Worm (Caenorhabditis elegans) whole organism, L4 larva: Measurements from ENCODE around the gene K08A2.2.

Experiments
- F10B5.3 ChIP-seq: sonication (generic microtip); optimal IDR thresholded peaks from 2 replicates; lab custom pipeline; 2016; ENCODE audit warnings: mild to moderate bottlenecking, missing genetic modification characterization, missing compliant biosample characterization
- F26F4.8 ChIP-seq: fragments of 200-800 bp; sonication (Bioruptor generic); conservative IDR thresholded peaks from 2 replicates; pipeline ENCODE4 v1.3.6; 2022; ENCODE audit warnings: missing genetic modification characterization, missing compliant biosample characterization
- F44E2.7 ChIP-seq: fragments of 200-800 bp; sonication (Bioruptor generic); IDR thresholded peaks from 2 replicates; pipeline ENCODE4 v2.1.2; 2022; ENCODE audit warnings: missing genetic modification characterization, missing compliant biosample characterization
- F49E8.2 ChIP-seq: sonication (generic microtip); optimal IDR thresholded peaks from 2 replicates; lab custom pipeline; 2016; ENCODE audit warnings: missing compliant biosample characterization, mild to moderate bottlenecking, missing genetic modification characterization, borderline replicate concordance
- T20F7.1 ChIP-seq: fragments of 200-800 bp; sonication (Bioruptor generic); optimal IDR thresholded peaks from 2 replicates; lab custom pipeline; 2018; ENCODE audit warnings: mild to moderate bottlenecking, missing genetic modification characterization, missing compliant biosample characterization
- T26A8.4 ChIP-seq: fragments of 200-800 bp; sonication (Bioruptor generic); IDR thresholded peaks from 2 replicates; pipeline ENCODE4 v1.3.6; 2022; ENCODE audit warnings: missing genetic modification characterization, missing compliant biosample characterization
- Y5F2A.4 ChIP-seq: fragments of 200-800 bp; sonication (Bioruptor generic); optimal IDR thresholded peaks from 2 replicates; lab custom pipeline; 2018; ENCODE audit warnings: mild to moderate bottlenecking, missing genetic modification characterization, missing compliant biosample characterization
- Y75B8A.6 ChIP-seq: fragments of 200-800 bp; sonication (Bioruptor generic); IDR thresholded peaks from 2 replicates; pipeline ENCODE4 v1.3.6; 2022; ENCODE audit warnings: missing genetic modification reagents, missing genetic modification characterization, missing compliant biosample characterization
- aha-1 ChIP-seq: fragments of 150-350 bp; peaks from one replicate; lab custom pipeline; 2014; ENCODE audit warnings: missing biosample characterization, missing genetic modification characterization
- aly-2 ChIP-seq: sonication (generic microtip); optimal IDR thresholded peaks from 2 replicates; lab custom pipeline; 2018; ENCODE audit warnings: missing biosample characterization, missing genetic modification characterization
- ceh-20 ChIP-seq: fragments of 200-800 bp; sonication (Bioruptor generic); IDR thresholded peaks from 2 replicates; pipeline ENCODE4 v1.3.6; 2022; ENCODE audit warnings: missing genetic modification reagents, missing genetic modification characterization, missing compliant biosample characterization
- ceh-32 ChIP-seq: sonication (generic microtip); optimal IDR thresholded peaks from 2 replicates; lab custom pipeline; 2016; ENCODE audit warnings: mild to moderate bottlenecking, missing genetic modification characterization, missing compliant biosample characterization; ENCODE audit not compliant: poor library complexity
- ceh-44 ChIP-seq: fragments of 200-800 bp; sonication (Bioruptor generic); IDR thresholded peaks from 2 replicates; pipeline ENCODE4 v1.3.6; 2022; ENCODE audit warnings: missing genetic modification reagents, missing genetic modification characterization, missing compliant biosample characterization
- ceh-62 ChIP-seq: sonication (generic microtip); optimal IDR thresholded peaks from 2 replicates; lab custom pipeline; 2017; ENCODE audit warnings: missing biosample characterization, missing genetic modification characterization
- ceh-82 ChIP-seq: sonication (generic microtip); optimal IDR thresholded peaks from 2 replicates; lab custom pipeline; 2017; ENCODE audit warnings: missing biosample characterization, missing genetic modification characterization
- ces-1 ChIP-seq: fragments of 150-350 bp; sonication (generic microtip); optimal IDR thresholded peaks from 4 replicates; lab custom pipeline; 2014; ENCODE audit warnings: missing biosample characterization, missing genetic modification reagents, missing genetic modification characterization
- cey-2 ChIP-seq: sonication (generic microtip); optimal IDR thresholded peaks from 3 replicates; lab custom pipeline; 2017; ENCODE audit warnings: missing genetic modification characterization, mild to moderate bottlenecking, missing compliant biosample characterization, antibody characterized with exemption, borderline replicate concordance; ENCODE audit not compliant: insufficient read depth
- daf-19 ChIP-seq: fragments of 200-800 bp; sonication (Bioruptor generic); conservative IDR thresholded peaks from 2 replicates; pipeline ENCODE4 v1.3.6; 2022; ENCODE audit warnings: missing genetic modification characterization, missing compliant biosample characterization
- dmd-6 ChIP-seq: fragments of 200-800 bp; sonication (Bioruptor generic); IDR thresholded peaks from 2 replicates; pipeline ENCODE4 v1.3.6; 2022; ENCODE audit warnings: missing genetic modification reagents, missing genetic modification characterization, missing compliant biosample characterization
- dmd-9 ChIP-seq: fragments of 200-800 bp; sonication (Bioruptor generic); IDR thresholded peaks from 2 replicates; pipeline ENCODE4 v1.3.6; 2022; ENCODE audit warnings: missing genetic modification reagents, missing genetic modification characterization, missing compliant biosample characterization
- dpl-1 ChIP-seq: fragments of 150-350 bp; optimal IDR thresholded peaks from 2 replicates; lab custom pipeline; 2014; ENCODE audit warnings: missing biosample characterization, missing genetic modification reagents, missing genetic modification characterization
- duxl-1 ChIP-seq: sonication (generic microtip); optimal IDR thresholded peaks from 2 replicates; lab custom pipeline; 2016; ENCODE audit warnings: mild to moderate bottlenecking, missing genetic modification characterization, moderate library complexity, missing compliant biosample characterization; ENCODE audit not compliant: poor library complexity
- fkh-10 ChIP-seq: fragments of 150-350 bp; optimal IDR thresholded peaks from 2 replicates; lab custom pipeline; 2014; ENCODE audit warnings: missing biosample characterization, missing genetic modification reagents, missing genetic modification characterization
- fos-1 ChIP-seq: fragments of 150-350 bp; optimal IDR thresholded peaks from 2 replicates; lab custom pipeline; 2014; ENCODE audit warnings: missing biosample characterization, missing genetic modification characterization
- hif-1 ChIP-seq, 2 experiments: sonication (generic microtip); optimal IDR thresholded peaks; 2 replicates each; lab custom pipeline; 2016 to 2017; ENCODE audit warnings: missing compliant biosample characterization in 2 of 2, missing genetic modification characterization in 2 of 2, missing genetic modification reagents in 2 of 2, missing genotype in 2 of 2, mild to moderate bottlenecking in 1 of 2
- hlh-30 ChIP-seq: sonication (generic microtip); optimal IDR thresholded peaks from 2 replicates; lab custom pipeline; 2017; ENCODE audit warnings: antibody characterized with exemption, mild to moderate bottlenecking, missing genetic modification characterization, missing compliant biosample characterization; ENCODE audit not compliant: insufficient read depth
- hmg-1.1 ChIP-seq: fragments of 200-800 bp; sonication (Bioruptor generic); IDR thresholded peaks from 2 replicates; pipeline ENCODE4 v1.3.6; 2022; ENCODE audit warnings: missing genetic modification reagents, missing genetic modification characterization, missing compliant biosample characterization
- jun-1 ChIP-seq: fragments of 150-350 bp; optimal IDR thresholded peaks from 2 replicates; lab custom pipeline; 2014; ENCODE audit warnings: missing biosample characterization, missing genetic modification reagents, missing genetic modification characterization
- lim-7 ChIP-seq: fragments of 200-800 bp; sonication (Bioruptor generic); IDR thresholded peaks from 2 replicates; pipeline ENCODE4 v1.3.6; 2022; ENCODE audit warnings: missing genetic modification characterization, missing compliant biosample characterization
- lin-13 ChIP-seq: fragments of 150-350 bp; optimal IDR thresholded peaks from 2 replicates; lab custom pipeline; 2014; ENCODE audit warnings: missing biosample characterization, missing genetic modification reagents, missing genetic modification characterization
- lin-15B ChIP-seq: fragments of 150-350 bp; sonication (generic microtip); optimal IDR thresholded peaks from 3 replicates; lab custom pipeline; 2014; ENCODE audit warnings: missing biosample characterization, missing genetic modification characterization
- lin-39 ChIP-seq: fragments of 150-350 bp; optimal IDR thresholded peaks from 2 replicates; lab custom pipeline; 2014; ENCODE audit warnings: missing biosample characterization, missing genetic modification reagents, missing genetic modification characterization
- lsy-2 ChIP-seq, 2 experiments: fragments of 150-350 bp in 1 of 2; sonication (generic microtip) in 1 of 2; optimal IDR thresholded peaks; 2 replicates each; lab custom pipeline; 2014 to 2017; ENCODE audit warnings: missing biosample characterization in 2 of 2, missing genetic modification characterization in 2 of 2
- madf-5 ChIP-seq, 2 experiments: fragments of 200-800 bp; sonication (Bioruptor generic); IDR thresholded peaks; 2 replicates each; pipeline ENCODE4 v1.3.6; 2022; ENCODE audit warnings: missing compliant biosample characterization in 2 of 2, missing genetic modification characterization in 2 of 2
- madf-9 ChIP-seq: fragments of 200-800 bp; sonication (Bioruptor generic); conservative IDR thresholded peaks from 2 replicates; pipeline ENCODE4 v1.3.6; 2022; ENCODE audit warnings: missing genetic modification reagents, missing genetic modification characterization, missing compliant biosample characterization
- mdt-29 ChIP-seq: fragments of 200-800 bp; sonication (Bioruptor generic); IDR thresholded peaks from 2 replicates; pipeline ENCODE4 v1.3.6; 2022; ENCODE audit warnings: missing genetic modification reagents, missing genetic modification characterization, missing compliant biosample characterization
- mxl-3 ChIP-seq: fragments of 200-800 bp; sonication (Bioruptor generic); optimal IDR thresholded peaks from 2 replicates; lab custom pipeline; 2018; ENCODE audit warnings: mild to moderate bottlenecking, missing genetic modification characterization, missing compliant biosample characterization
- nhr-237 ChIP-seq: sonication (generic microtip); optimal IDR thresholded peaks from 2 replicates; lab custom pipeline; 2017; ENCODE audit warnings: missing biosample characterization, missing genetic modification characterization
- nhr-28 ChIP-seq: fragments of 150-350 bp; optimal IDR thresholded peaks from 2 replicates; lab custom pipeline; 2014; ENCODE audit warnings: missing biosample characterization, missing genetic modification characterization
- nhr-41 ChIP-seq: fragments of 200-800 bp; sonication (Bioruptor generic); IDR thresholded peaks from 2 replicates; pipeline ENCODE4 v1.3.6; 2022; ENCODE audit warnings: missing genetic modification reagents, missing genetic modification characterization, missing compliant biosample characterization
- nhr-42 ChIP-seq: fragments of 200-800 bp; sonication (Bioruptor generic); IDR thresholded peaks from 2 replicates; pipeline ENCODE4 v1.3.6; 2022; ENCODE audit warnings: missing genetic modification characterization, missing compliant biosample characterization
- pha-4 ChIP-seq, 2 experiments: fragments of 150-350 bp in 1 of 2; fragments of 200-800 bp in 1 of 2; sonication (Bioruptor generic) in 1 of 2; IDR thresholded peaks in 1 of 2; optimal IDR thresholded peaks in 1 of 2; 2 replicates each; pipeline versions ENCODE4 v1.3.6 to Lab custom; 2014 to 2022; ENCODE audit warnings: missing genetic modification characterization in 2 of 2, missing genetic modification reagents in 2 of 2, missing biosample characterization in 1 of 2, missing compliant biosample characterization in 1 of 2
- php-3 ChIP-seq: fragments of 200-800 bp; sonication (Bioruptor generic); IDR thresholded peaks from 2 replicates; pipeline ENCODE4 v1.3.6; 2022; ENCODE audit warnings: missing genetic modification reagents, missing genetic modification characterization, missing compliant biosample characterization
- pqm-1 ChIP-seq: sonication (generic microtip); optimal IDR thresholded peaks from 2 replicates; lab custom pipeline; 2017; ENCODE audit warnings: missing biosample characterization, missing genetic modification characterization
- sdz-12 ChIP-seq: fragments of 200-800 bp; sonication (Bioruptor generic); optimal IDR thresholded peaks from 2 replicates; lab custom pipeline; 2018; ENCODE audit warnings: mild to moderate bottlenecking, missing genetic modification characterization, missing compliant biosample characterization
- snpc-4 ChIP-seq: fragments of 150-350 bp; optimal IDR thresholded peaks from 2 replicates; lab custom pipeline; 2014; ENCODE audit warnings: missing biosample characterization, missing genetic modification characterization
- spr-1 ChIP-seq: sonication (generic microtip); optimal IDR thresholded peaks from 2 replicates; lab custom pipeline; 2016; ENCODE audit warnings: mild to moderate bottlenecking, missing genetic modification characterization, missing compliant biosample characterization
- tag-97 ChIP-seq: fragments of 200-800 bp; sonication (Bioruptor generic); IDR thresholded peaks from 2 replicates; pipeline ENCODE4 v1.3.6; 2022; ENCODE audit warnings: missing genetic modification characterization, missing compliant biosample characterization
- vab-7 ChIP-seq: fragments of 200-800 bp; sonication (Bioruptor generic); IDR thresholded peaks from 2 replicates; pipeline ENCODE4 v1.3.6; 2022; ENCODE audit warnings: missing genetic modification reagents, missing genetic modification characterization, missing compliant biosample characterization
- zfp-2 ChIP-seq: sonication (generic microtip); optimal IDR thresholded peaks from 2 replicates; lab custom pipeline; 2016; ENCODE audit warnings: mild to moderate bottlenecking, missing genetic modification characterization, missing compliant biosample characterization
- ztf-11 ChIP-seq: fragments of 150-350 bp; optimal IDR thresholded peaks from 2 replicates; lab custom pipeline; 2014; ENCODE audit warnings: missing biosample characterization, missing genetic modification characterization

Gene K08A2.2

DNA sequence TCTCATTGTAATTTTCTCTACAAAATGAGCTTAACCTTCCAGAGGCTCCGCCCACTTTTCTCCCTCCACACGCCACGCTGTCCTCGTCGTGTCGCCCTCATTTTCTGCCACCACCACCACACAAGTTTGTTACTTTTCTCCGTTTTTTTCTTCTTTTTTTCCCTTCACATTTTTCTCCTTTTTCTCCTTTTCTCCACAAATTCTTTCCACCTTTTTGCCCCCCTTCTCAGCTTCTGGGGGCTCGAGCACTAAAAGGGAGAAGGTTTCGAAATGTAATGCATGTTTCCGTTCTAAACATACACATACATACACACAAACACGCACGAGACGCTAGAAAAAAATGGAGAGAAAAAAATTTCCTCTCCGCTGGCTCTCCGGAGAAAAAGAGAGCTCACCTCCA is 14.8 kb upstream of the K08A2.2 start, which contains the start of gene nhr-88 (continued):
- TF ChIP-seq lim-7 (GFP tag; lab: Robert Waterston, UW), result no peak
- no peak for TF ChIP-seq zfp-2
- TF ChIP-seq nhr-28 (tag; lab: Kevin White, UChicago), result no peak
- TF ChIP-seq F10B5.3 (tag; lab: Kevin White, UChicago), result no peak
- TF ChIP-seq ceh-44 (GFP tag; lab: Robert Waterston, UW), result no peak
- TF ChIP-seq lin-15B (tag; lab: Kevin White, UChicago), result no peak
- TF ChIP-seq php-3 (GFP tag; lab: Robert Waterston, UW), result no peak
- no peak for TF ChIP-seq lin-13 (GFP tag; lab: Kevin White, UChicago)
- no peak for TF ChIP-seq pha-4 (GFP tag; IDR thresholded peaks at IDR 0.05; lab: Robert Waterston, UW)
- TF ChIP-seq pha-4 (tag; optimal IDR thresholded peaks at IDR 0.05; lab: Kevin White, UChicago), result no peak
- TF ChIP-seq F44E2.7 (GFP tag; lab: Robert Waterston, UW), result no peak
- TF ChIP-seq duxl-1 (tag; lab: Kevin White, UChicago), result no peak
- no peak for TF ChIP-seq ceh-82
- TF ChIP-seq ztf-11, result no peak
- TF ChIP-seq ceh-20 (GFP tag; lab: Robert Waterston, UW), result peak; percentile 26; the same call in 1 of the 2 replicates
- TF ChIP-seq vab-7 (GFP tag; lab: Robert Waterston, UW), result peak; percentile 51; the same call in 1 of the 2 replicates
- TF ChIP-seq dmd-9, result no peak
- TF ChIP-seq ceh-62 (tag; lab: Kevin White, UChicago), result no peak
- no peak for TF ChIP-seq daf-19 (GFP tag; lab: Robert Waterston, UW)
- TF ChIP-seq spr-1, result no peak
- TF ChIP-seq F26F4.8 (GFP tag; lab: Robert Waterston, UW), result no peak
- TF ChIP-seq snpc-4, result no peak
- TF ChIP-seq dpl-1 (GFP tag; lab: Kevin White, UChicago), result no peak
- TF ChIP-seq jun-1 (tag; lab: Kevin White, UChicago), result no peak
- TF ChIP-seq dmd-6 (GFP tag; lab: Robert Waterston, UW), result peak; percentile 14; the same call in 1 of the 2 replicates
- 0 out of 2 replicates have a peak, but pooled peaks have one; percentile 14 for TF ChIP-seq mdt-29 (GFP tag; lab: Robert Waterston, UW)
- no peak for TF ChIP-seq tag-97 (GFP tag; lab: Robert Waterston, UW)
- no peak for TF ChIP-seq madf-5 (GFP tag; IDR thresholded peaks at IDR 0.05; lab: Robert Waterston, UW)
- TF ChIP-seq pqm-1 (tag; lab: Kevin White, UChicago), result no peak
- no peak for TF ChIP-seq Y75B8A.6
- no peak for TF ChIP-seq mxl-3
- no peak for TF ChIP-seq nhr-237 (tag; lab: Kevin White, UChicago)
- TF ChIP-seq lsy-2 (tag; optimal IDR thresholded peaks at IDR 0.05; lab: Kevin White, UChicago), result peak in 1 of 2 experiments; percentile 57
- no peak for TF ChIP-seq aly-2 (tag; lab: Kevin White, UChicago)
- TF ChIP-seq cey-2, result no peak
- TF ChIP-seq lin-39, result no peak
- no peak for TF ChIP-seq aha-1 (tag; lab: Kevin White, UChicago)
- TF ChIP-seq Y5F2A.4, result no peak
- TF ChIP-seq nhr-42 (GFP tag; lab: Robert Waterston, UW), result 0 out of 2 replicates have a peak, but pooled peaks have one; percentile 9
- TF ChIP-seq hlh-30, result peak; percentile 56
- peak; percentile 58 for TF ChIP-seq hmg-1.1
- TF ChIP-seq madf-9 (GFP tag; lab: Robert Waterston, UW), result no peak
- no peak for TF ChIP-seq nhr-41 (GFP tag; lab: Robert Waterston, UW)
- peak; percentile 47 for TF ChIP-seq sdz-12 (GFP tag; lab: Kevin White, UChicago)
- TF ChIP-seq fos-1 (tag; lab: Kevin White, UChicago), result no peak
- peak; percentile 43; the same call in 1 of the 2 replicates for TF ChIP-seq T26A8.4
- no peak for TF ChIP-seq T20F7.1
- no peak for TF ChIP-seq ceh-32 (tag; lab: Kevin White, UChicago)
- no peak for TF ChIP-seq hif-1 (tag; optimal IDR thresholded peaks at IDR 0.05; lab: Kevin White, UChicago)
- TF ChIP-seq ces-1 (GFP tag; lab: Kevin White, UChicago), result no peak
- TF ChIP-seq F49E8.2 (tag; lab: Kevin White, UChicago), result no peak
- TF ChIP-seq fkh-10, result peak; percentile 69
